Worm (Caenorhabditis elegans): ENCODE data around the gene Y19D2B.2.

Gene Y19D2B.2

ce11 chrII:10948236-10949025 is 24.4 kb downstream of the Y19D2B.2 start (continued):
- TF ChIP-seq zip-2 (tag; optimal IDR thresholded peaks at IDR 0.05) = no peak
- no peak for TF ChIP-seq Y48G9A.11 (GFP tag; IDR thresholded peaks at IDR 0.05)
- no peak for TF ChIP-seq F37D6.2 (tag; optimal IDR thresholded peaks at IDR 0.05)
- TF ChIP-seq mxl-3 (GFP tag; optimal IDR thresholded peaks at IDR 0.05) = no peak
- TF ChIP-seq F49E8.2 (tag; optimal IDR thresholded peaks at IDR 0.05; ENCODE audit: borderline replicate concordance) = no peak
- TF ChIP-seq nhr-102 (tag; optimal IDR thresholded peaks at IDR 0.05) = no peak
- no peak for TF ChIP-seq egl-27 (tag; optimal IDR thresholded peaks at IDR 0.05)
- TF ChIP-seq lsy-2 (tag; optimal IDR thresholded peaks at IDR 0.05) = no peak
- TF ChIP-seq unc-130 (GFP tag; optimal IDR thresholded peaks at IDR 0.05) = no peak
- peak; percentile 53 for TF ChIP-seq lin-38 (GFP tag; IDR thresholded peaks at IDR 0.05)
- TF ChIP-seq lin-1 (GFP tag; IDR thresholded peaks at IDR 0.05) = no peak
- no peak for TF ChIP-seq mdl-1 (tag; optimal IDR thresholded peaks at IDR 0.05)

ce11 chrII:10949383-10949782 is 25.3 kb downstream of the Y19D2B.2 start:
- TF ChIP-seq ztf-7 (tag; optimal IDR thresholded peaks at IDR 0.05) (no peak), nhr-6 (tag; optimal IDR thresholded peaks at IDR 0.05) (no peak), snpc-4 (tag; optimal IDR thresholded peaks at IDR 0.05) (no peak), nhr-76 (tag; optimal IDR thresholded peaks at IDR 0.05) (no peak), spr-1 (tag; optimal IDR thresholded peaks at IDR 0.05) (no peak), php-3 (GFP tag; IDR thresholded peaks at IDR 0.05) (no peak), pqm-1 (tag; optimal IDR thresholded peaks at IDR 0.05) (peak; percentile 69), vab-7 (GFP tag; IDR thresholded peaks at IDR 0.05) (no peak), Y75B8A.6 (GFP tag; IDR thresholded peaks at IDR 0.05) (no peak), zip-2 (tag; optimal IDR thresholded peaks at IDR 0.05) (no peak), lin-38 (GFP tag; IDR thresholded peaks at IDR 0.05) (no peak), duxl-1 (tag; optimal IDR thresholded peaks at IDR 0.05; ENCODE audit: poor library complexity) (no peak), F10B5.3 (tag; optimal IDR thresholded peaks at IDR 0.05) (no peak), madf-9 (GFP tag; conservative IDR thresholded peaks at IDR 0.05) (no peak), daf-8 (GFP tag; IDR thresholded peaks at IDR 0.05) (no peak), hlh-11 (tag; optimal IDR thresholded peaks at IDR 0.05) (peak; percentile 39), cey-2 (tag; optimal IDR thresholded peaks at IDR 0.05; ENCODE audit: borderline replicate concordance, insufficient read depth) (no peak), Y5F2A.4 (GFP tag; optimal IDR thresholded peaks at IDR 0.05) (no peak), nhr-42 (GFP tag; IDR thresholded peaks at IDR 0.05) (no peak), ZK546.5 (tag; optimal IDR thresholded peaks at IDR 0.05) (no peak), dpl-1 (GFP tag; optimal IDR thresholded peaks at IDR 0.05) (no peak), skn-1 (tag; optimal IDR thresholded peaks at IDR 0.05) (no peak), tag-97 (GFP tag; IDR thresholded peaks at IDR 0.05) (no peak), dmd-8 (GFP tag; IDR thresholded peaks at IDR 0.05) (no peak), nhr-10 (tag; optimal IDR thresholded peaks at IDR 0.05) (no peak), dmd-6 (GFP tag; IDR thresholded peaks at IDR 0.05) (peak; percentile 41; the same call in 1 of the 2 replicates), mdl-1 (tag; optimal IDR thresholded peaks at IDR 0.05) (no peak), dve-1 (tag; optimal IDR thresholded peaks at IDR 0.05; ENCODE audit: insufficient read depth) (peak; percentile 32), set-16 (GFP tag; IDR thresholded peaks at IDR 0.05) (no peak), nhr-28 (tag; optimal IDR thresholded peaks at IDR 0.05) (peak; percentile 99), dmd-9 (GFP tag; IDR thresholded peaks at IDR 0.05) (no peak), daf-16 (GFP tag; optimal IDR thresholded peaks at IDR 0.05) (no peak), daf-16 (tag; optimal IDR thresholded peaks at IDR 0.05) (peak; percentile 74), nhr-111 (GFP tag; optimal IDR thresholded peaks at IDR 0.05) (no peak), nhr-102 (tag; optimal IDR thresholded peaks at IDR 0.05) (no peak), zfp-3 (GFP tag; conservative IDR thresholded peaks at IDR 0.05) (no peak), aha-1 (tag) (no peak), egl-43 (GFP tag; IDR thresholded peaks at IDR 0.05) (no peak), saeg-2 (GFP tag; IDR thresholded peaks at IDR 0.05) (no peak), F26F4.8 (GFP tag; conservative IDR thresholded peaks at IDR 0.05) (no peak), arid-1 (GFP tag; conservative IDR thresholded peaks at IDR 0.05) (no peak)

All from whole organism, L4 larva.